In the genomic region with DNA sequence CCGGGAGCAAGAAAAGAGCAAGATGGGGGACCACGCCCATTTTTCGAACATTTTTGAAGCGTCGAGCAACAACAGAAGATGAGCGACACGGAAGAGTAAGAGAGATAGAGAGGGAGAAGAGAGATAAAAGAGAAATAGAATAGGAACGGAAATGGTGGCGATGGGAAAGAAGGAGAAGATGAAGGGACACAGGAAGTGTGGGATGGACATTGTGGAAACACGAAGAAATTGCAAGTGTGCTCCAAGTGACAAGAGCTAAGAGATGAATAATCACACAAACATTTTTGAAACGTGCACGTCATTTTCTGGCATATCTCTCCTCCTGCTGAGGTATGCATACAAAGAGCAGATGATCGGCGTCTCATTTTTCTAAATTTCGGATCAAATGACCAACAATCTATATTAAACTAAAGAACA, we compare ENCODE assay signal across 3 worm cellular contexts.
A peak's percentile ranks its signal among the peaks of the same experiment; 100 is the strongest.
TF ChIP-seq lines count a peak whose summit lies in the region.

No protein-coding gene starts in this region.

TF ChIP-seq in whole organism, L1 larva, 84 proteins besides CTCF, POLR2A, EP300 and RAD21 (continued from another document and continues in another):
- TF ChIP-seq dpl-1 (GFP tag; optimal IDR thresholded peaks at IDR 0.05; lab: Kevin White, UChicago), result no peak
- TF ChIP-seq C04F5.9 (tag; optimal IDR thresholded peaks at IDR 0.05; lab: Kevin White, UChicago), result no peak
- TF ChIP-seq alr-1 (tag; optimal IDR thresholded peaks at IDR 0.05; lab: Kevin White, UChicago; ENCODE audit: borderline replicate concordance), result no peak
- no peak for TF ChIP-seq sptf-1 (tag; optimal IDR thresholded peaks at IDR 0.05; lab: Kevin White, UChicago)
- no peak for TF ChIP-seq ces-1 (GFP tag; optimal IDR thresholded peaks at IDR 0.05; lab: Kevin White, UChicago)
- no peak for TF ChIP-seq mdl-1 (tag; optimal IDR thresholded peaks at IDR 0.05; lab: Kevin White, UChicago)
- TF ChIP-seq ceh-8 (GFP tag; optimal IDR thresholded peaks at IDR 0.05; lab: Kevin White, UChicago), result no peak
- TF ChIP-seq ztf-11 (tag; optimal IDR thresholded peaks at IDR 0.05; lab: Kevin White, UChicago), result no peak
- no peak for TF ChIP-seq mab-9 (GFP tag; IDR thresholded peaks at IDR 0.05; lab: Robert Waterston, UW)
- TF ChIP-seq lin-35 (GFP tag; optimal IDR thresholded peaks at IDR 0.05; lab: Kevin White, UChicago), result peak in 1 of 2 experiments; percentile 1
- TF ChIP-seq nhr-84 (tag; optimal IDR thresholded peaks at IDR 0.05; lab: Kevin White, UChicago), result no peak
- peak; percentile 57 for TF ChIP-seq pag-3 (tag; optimal IDR thresholded peaks at IDR 0.05; lab: Kevin White, UChicago; ENCODE audit: borderline replicate concordance, insufficient read depth)
- TF ChIP-seq xbp-1 (tag; optimal IDR thresholded peaks at IDR 0.05; lab: Kevin White, UChicago), result no peak
- no peak for TF ChIP-seq C16A3.4 (tag; optimal IDR thresholded peaks at IDR 0.05; lab: Kevin White, UChicago)
- TF ChIP-seq unc-98 (GFP tag; IDR thresholded peaks at IDR 0.05; lab: Robert Waterston, UW), result no peak
- no peak for TF ChIP-seq skn-1 (tag; optimal IDR thresholded peaks at IDR 0.05; lab: Kevin White, UChicago)
- TF ChIP-seq isw-1 (GFP tag; IDR thresholded peaks at IDR 0.05; lab: Robert Waterston, UW), result no peak
- TF ChIP-seq pax-3 (tag; optimal IDR thresholded peaks at IDR 0.05; lab: Kevin White, UChicago), result no peak
- no peak for TF ChIP-seq dsc-1 (tag; optimal IDR thresholded peaks at IDR 0.05; lab: Kevin White, UChicago)
- TF ChIP-seq nhr-85 (tag; lab: Kevin White, UChicago), result no peak
- no peak for TF ChIP-seq ama-1 (optimal IDR thresholded peaks at IDR 0.05; lab: Kevin White, UChicago)
- TF ChIP-seq ceh-63 (GFP tag; optimal IDR thresholded peaks at IDR 0.05; lab: Kevin White, UChicago), result no peak
- TF ChIP-seq unc-130 (tag; optimal IDR thresholded peaks at IDR 0.05; lab: Kevin White, UChicago), result no peak
- TF ChIP-seq lin-14 (GFP tag; optimal IDR thresholded peaks at IDR 0.05; lab: Kevin White, UChicago), result peak; percentile 89
- TF ChIP-seq tbx-2 (tag; optimal IDR thresholded peaks at IDR 0.05; lab: Kevin White, UChicago), result peak; percentile 6
- TF ChIP-seq lin-39 (tag; optimal IDR thresholded peaks at IDR 0.05; lab: Kevin White, UChicago), result no peak
- TF ChIP-seq lin-15B (tag; optimal IDR thresholded peaks at IDR 0.05; lab: Kevin White, UChicago), result no peak
- TF ChIP-seq unc-30 (tag; optimal IDR thresholded peaks at IDR 0.05; lab: Kevin White, UChicago), result no peak
- TF ChIP-seq hlh-4 (tag; optimal IDR thresholded peaks at IDR 0.05; lab: Kevin White, UChicago), result no peak
- TF ChIP-seq C34B4.2 (tag; optimal IDR thresholded peaks at IDR 0.05; lab: Kevin White, UChicago), result no peak
- TF ChIP-seq sup-37 (GFP tag; optimal IDR thresholded peaks at IDR 0.05; lab: Kevin White, UChicago), result no peak
- TF ChIP-seq fkh-4 (tag; optimal IDR thresholded peaks at IDR 0.05; lab: Kevin White, UChicago; ENCODE audit: borderline replicate concordance), result no peak
- no peak for TF ChIP-seq elt-3 (tag; optimal IDR thresholded peaks at IDR 0.05; lab: Kevin White, UChicago)
- no peak for TF ChIP-seq nhr-28 (tag; optimal IDR thresholded peaks at IDR 0.05; lab: Kevin White, UChicago)
- TF ChIP-seq blmp-1 (tag; optimal IDR thresholded peaks at IDR 0.05; lab: Kevin White, UChicago), result no peak
- TF ChIP-seq mef-2 (tag; optimal IDR thresholded peaks at IDR 0.05; lab: Kevin White, UChicago), result no peak
- TF ChIP-seq swsn-7 (tag; optimal IDR thresholded peaks at IDR 0.05; lab: Kevin White, UChicago), result no peak
- TF ChIP-seq snu-23 (GFP tag; optimal IDR thresholded peaks at IDR 0.05; lab: Kevin White, UChicago), result peak; percentile 1
- no peak for TF ChIP-seq unc-62 (GFP tag; optimal IDR thresholded peaks at IDR 0.05; lab: Kevin White, UChicago)
- no peak for TF ChIP-seq ets-5 (GFP tag; IDR thresholded peaks at IDR 0.05; lab: Robert Waterston, UW)
- TF ChIP-seq unc-86 (tag; optimal IDR thresholded peaks at IDR 0.05; lab: Kevin White, UChicago), result no peak
- TF ChIP-seq nhr-11 (tag; optimal IDR thresholded peaks at IDR 0.05; lab: Kevin White, UChicago), result no peak
- no peak for TF ChIP-seq fkh-10 (GFP tag; optimal IDR thresholded peaks at IDR 0.05; lab: Kevin White, UChicago)
- TF ChIP-seq hpl-2 (GFP tag; optimal IDR thresholded peaks at IDR 0.05; lab: Kevin White, UChicago), result no peak
- TF ChIP-seq irx-1 (tag; optimal IDR thresholded peaks at IDR 0.05; lab: Kevin White, UChicago), result no peak

TF ChIP-seq in whole organism, L2 larva, 48 proteins besides CTCF, POLR2A, EP300 and RAD21 (continued from another document):
- TF ChIP-seq ama-1 (optimal IDR thresholded peaks at IDR 0.05; lab: Kevin White, UChicago), result no peak
- no peak for TF ChIP-seq alr-1 (tag; optimal IDR thresholded peaks at IDR 0.05; lab: Kevin White, UChicago)
- TF ChIP-seq blmp-1 (tag; optimal IDR thresholded peaks at IDR 0.05; lab: Kevin White, UChicago; ENCODE audit: insufficient read depth), result no peak
- TF ChIP-seq F13H6.1 (tag; optimal IDR thresholded peaks at IDR 0.05; lab: Kevin White, UChicago), result peak; percentile 91
- TF ChIP-seq Y55F3AM.14 (GFP tag; optimal IDR thresholded peaks at IDR 0.05; lab: Kevin White, UChicago), result no peak
- no peak for TF ChIP-seq nhr-10 (tag; optimal IDR thresholded peaks at IDR 0.05; lab: Kevin White, UChicago)
- TF ChIP-seq nhr-6 (tag; optimal IDR thresholded peaks at IDR 0.05; lab: Kevin White, UChicago), result peak; percentile 51
- TF ChIP-seq elt-1 (tag; optimal IDR thresholded peaks at IDR 0.05; lab: Kevin White, UChicago), result no peak
- no peak for TF ChIP-seq nhr-77 (tag; optimal IDR thresholded peaks at IDR 0.05; lab: Kevin White, UChicago)
- peak; percentile 48 for TF ChIP-seq sem-4 (tag; optimal IDR thresholded peaks at IDR 0.05; lab: Kevin White, UChicago)
- no peak for TF ChIP-seq nhr-25 (tag; optimal IDR thresholded peaks at IDR 0.05; lab: Kevin White, UChicago)

TF ChIP-seq in whole organism, L4 larva, 104 proteins besides CTCF, POLR2A, EP300 and RAD21 (continued from another document):
- no peak for TF ChIP-seq mes-2 (tag; optimal IDR thresholded peaks at IDR 0.05; lab: Kevin White, UChicago; ENCODE audit: poor library complexity, severe bottlenecking)
- no peak for TF ChIP-seq ztf-11 (tag; optimal IDR thresholded peaks at IDR 0.05; lab: Kevin White, UChicago)
- no peak for TF ChIP-seq lim-7 (GFP tag; IDR thresholded peaks at IDR 0.05; lab: Robert Waterston, UW)
- TF ChIP-seq lin-39 (tag; optimal IDR thresholded peaks at IDR 0.05; lab: Kevin White, UChicago), result no peak
- no peak for TF ChIP-seq dmd-9 (GFP tag; IDR thresholded peaks at IDR 0.05; lab: Robert Waterston, UW)
- TF ChIP-seq F26F4.8 (GFP tag; conservative IDR thresholded peaks at IDR 0.05; lab: Robert Waterston, UW), result no peak
- no peak for TF ChIP-seq cey-2 (tag; optimal IDR thresholded peaks at IDR 0.05; lab: Kevin White, UChicago; ENCODE audit: borderline replicate concordance, insufficient read depth)
- TF ChIP-seq sdz-12 (GFP tag; optimal IDR thresholded peaks at IDR 0.05; lab: Kevin White, UChicago), result no peak
- no peak for TF ChIP-seq gei-8 (GFP tag; optimal IDR thresholded peaks at IDR 0.05; lab: Kevin White, UChicago)
- TF ChIP-seq vab-7 (GFP tag; IDR thresholded peaks at IDR 0.05; lab: Robert Waterston, UW), result no peak
- TF ChIP-seq ctbp-1 (GFP tag; IDR thresholded peaks at IDR 0.05; lab: Robert Waterston, UW), result 0 out of 2 replicates have a peak, but pooled peaks have one; percentile 65
- no peak for TF ChIP-seq zip-11 (GFP tag; IDR thresholded peaks at IDR 0.05; lab: Robert Waterston, UW)
- TF ChIP-seq aly-2 (tag; optimal IDR thresholded peaks at IDR 0.05; lab: Kevin White, UChicago), result no peak
- TF ChIP-seq F44E2.7 (GFP tag; IDR thresholded peaks at IDR 0.05; lab: Robert Waterston, UW), result no peak
- no peak for TF ChIP-seq ceh-82 (tag; optimal IDR thresholded peaks at IDR 0.05; lab: Kevin White, UChicago)
- peak; percentile 25 for TF ChIP-seq mep-1 (tag; optimal IDR thresholded peaks at IDR 0.05; lab: Kevin White, UChicago)
- TF ChIP-seq aha-1 (tag; lab: Kevin White, UChicago), result no peak
- no peak for TF ChIP-seq lin-15B (tag; optimal IDR thresholded peaks at IDR 0.05; lab: Kevin White, UChicago)
- TF ChIP-seq nhr-28 (tag; optimal IDR thresholded peaks at IDR 0.05; lab: Kevin White, UChicago), result peak; percentile 11
- TF ChIP-seq rbr-2 (tag; optimal IDR thresholded peaks at IDR 0.05; lab: Kevin White, UChicago), result peak; percentile 47
- TF ChIP-seq hmg-1.1 (GFP tag; IDR thresholded peaks at IDR 0.05; lab: Robert Waterston, UW), result 0 out of 2 replicates have a peak, but pooled peaks have one; percentile 16
- TF ChIP-seq ceh-20 (GFP tag; IDR thresholded peaks at IDR 0.05; lab: Robert Waterston, UW), result no peak
- TF ChIP-seq fos-1 (tag; optimal IDR thresholded peaks at IDR 0.05; lab: Kevin White, UChicago), result no peak
- TF ChIP-seq daf-19 (GFP tag; conservative IDR thresholded peaks at IDR 0.05; lab: Robert Waterston, UW), result no peak
- TF ChIP-seq duxl-1 (tag; optimal IDR thresholded peaks at IDR 0.05; lab: Kevin White, UChicago; ENCODE audit: poor library complexity), result no peak
- no peak for TF ChIP-seq lin-29 (GFP tag; IDR thresholded peaks at IDR 0.05; lab: Robert Waterston, UW)
- no peak for TF ChIP-seq egl-43 (GFP tag; IDR thresholded peaks at IDR 0.05; lab: Robert Waterston, UW)
- no peak for TF ChIP-seq nhr-77 (tag; optimal IDR thresholded peaks at IDR 0.05; lab: Kevin White, UChicago)
- TF ChIP-seq unc-130 (GFP tag; optimal IDR thresholded peaks at IDR 0.05; lab: Kevin White, UChicago), result no peak
- no peak for TF ChIP-seq tag-97 (GFP tag; IDR thresholded peaks at IDR 0.05; lab: Robert Waterston, UW)
- TF ChIP-seq pqm-1 (tag; optimal IDR thresholded peaks at IDR 0.05; lab: Kevin White, UChicago), result no peak
- TF ChIP-seq nhr-11 (tag; optimal IDR thresholded peaks at IDR 0.05; lab: Kevin White, UChicago), result peak; percentile 50
- TF ChIP-seq zfp-3 (GFP tag; conservative IDR thresholded peaks at IDR 0.05; lab: Robert Waterston, UW), result no peak
- no peak for TF ChIP-seq Y105C5A.15 (GFP tag; IDR thresholded peaks at IDR 0.05; lab: Robert Waterston, UW)
- no peak for TF ChIP-seq attf-4 (tag; optimal IDR thresholded peaks at IDR 0.05; lab: Kevin White, UChicago)
- no peak for TF ChIP-seq F49E8.2 (tag; optimal IDR thresholded peaks at IDR 0.05; lab: Kevin White, UChicago; ENCODE audit: borderline replicate concordance)
- TF ChIP-seq lin-1 (GFP tag; IDR thresholded peaks at IDR 0.05; lab: Robert Waterston, UW), result no peak
- TF ChIP-seq ama-1 (optimal IDR thresholded peaks at IDR 0.05; lab: Kevin White, UChicago), result no peak
